Fruit fly (Drosophila melanogaster) Kc167 (cell line): ENCODE measurements around the gene muc.

ENCODE experiments used
- Myc ChIP-seq: fragments of >200 bp; optimal IDR thresholded peaks from 2 replicates; lab custom pipeline; 2017; ENCODE audit warnings: missing external identifiers
- Sin3A ChIP-seq: fragments of >200 bp; optimal IDR thresholded peaks from 2 replicates; lab custom pipeline; 2018; ENCODE audit warnings: missing external identifiers
- psq ChIP-seq: fragments of >200 bp; optimal IDR thresholded peaks from 2 replicates; lab custom pipeline; 2017; ENCODE audit warnings: missing external identifiers

dm6 chr2L:7431861-7432601 lies 5.4 kb downstream of the muc start:
- no peak for TF ChIP-seq psq
- TF ChIP-seq Sin3A (lab: Kevin White, UChicago): no peak
- no peak for TF ChIP-seq Myc (lab: Kevin White, UChicago)
